Fruit fly (Drosophila melanogaster): ENCODE measurements around the gene CG10183.

Gene CG10183

dm6 chr3R:23612121-23612520 is 13.3 kb upstream of the CG10183 start (continued):
- TF ChIP-seq CG8089 (GFP tag; optimal IDR thresholded peaks at IDR 0.05) (no peak), Lim3 (GFP tag; IDR thresholded peaks at IDR 0.05) (no peak), chm (GFP tag; IDR thresholded peaks at IDR 0.05) (no peak), zen2 (GFP tag; IDR thresholded peaks at IDR 0.05; ENCODE audit: partially characterized antibody) (no peak), Bdp1 (GFP tag; optimal IDR thresholded peaks at IDR 0.05) (no peak), CG32772 (GFP tag; IDR thresholded peaks at IDR 0.05) (no peak), Ets97D (GFP tag; optimal IDR thresholded peaks at IDR 0.05) (no peak), CG2678 (tag; optimal IDR thresholded peaks at IDR 0.05) (peak; percentile 64), CG11247 (GFP tag; IDR thresholded peaks at IDR 0.05) (no peak), CG6654 (GFP tag; optimal IDR thresholded peaks at IDR 0.05) (no peak), CG12942 (GFP tag; optimal IDR thresholded peaks at IDR 0.05) (no peak), repo (GFP tag; optimal IDR thresholded peaks at IDR 0.05) (no peak), CG4730 (GFP tag; IDR thresholded peaks at IDR 0.05) (no peak), schlank (tag; optimal IDR thresholded peaks at IDR 0.05) (no peak), CG15601 (tag; optimal IDR thresholded peaks at IDR 0.05) (no peak), MESR4 (GFP tag; optimal IDR thresholded peaks at IDR 0.05) (no peak), CG2116 (GFP tag; optimal IDR thresholded peaks at IDR 0.05) (no peak), CG2199 (GFP tag; IDR thresholded peaks at IDR 0.05) (no peak), CG4854 (GFP tag; optimal IDR thresholded peaks at IDR 0.05) (no peak), ash1 (GFP tag; optimal IDR thresholded peaks at IDR 0.05) (no peak), chif (GFP tag; optimal IDR thresholded peaks at IDR 0.05) (no peak), B-H1 (GFP tag; IDR thresholded peaks at IDR 0.05) (no peak), toy (GFP tag; IDR thresholded peaks at IDR 0.05) (no peak), oc (tag; optimal IDR thresholded peaks at IDR 0.05) (no peak), Fer2 (tag; optimal IDR thresholded peaks at IDR 0.05) (no peak), Drgx (GFP tag; IDR thresholded peaks at IDR 0.05) (no peak), CG11695 (GFP tag; IDR thresholded peaks at IDR 0.05) (no peak), crp (GFP tag; optimal IDR thresholded peaks at IDR 0.05) (no peak), D19B (GFP tag; optimal IDR thresholded peaks at IDR 0.05) (peak; percentile 67), CG33213 (GFP tag; optimal IDR thresholded peaks at IDR 0.05) (no peak), bsh (GFP tag; optimal IDR thresholded peaks at IDR 0.05) (no peak), gce (GFP tag; IDR thresholded peaks at IDR 0.05) (no peak), dimm (GFP tag; IDR thresholded peaks at IDR 0.05) (no peak), CTCF (GFP tag; optimal IDR thresholded peaks at IDR 0.05) (no peak), CG33557 (GFP tag; optimal IDR thresholded peaks at IDR 0.05) (no peak), h (optimal IDR thresholded peaks at IDR 0.05) (no peak), dati (GFP tag; IDR thresholded peaks at IDR 0.05) (no peak), zen (tag; optimal IDR thresholded peaks at IDR 0.05) (no peak), BtbVII (GFP tag; optimal IDR thresholded peaks at IDR 0.05) (peak; percentile 22), CG4404 (GFP tag; IDR thresholded peaks at IDR 0.05) (no peak), eyg (GFP tag; optimal IDR thresholded peaks at IDR 0.05) (no peak), CG7357 (GFP tag; IDR thresholded peaks at IDR 0.05) (no peak), CG2120 (GFP tag; optimal IDR thresholded peaks at IDR 0.05) (peak; percentile 56), Nf-YB (GFP tag; optimal IDR thresholded peaks at IDR 0.05) (no peak), klu (GFP tag; IDR thresholded peaks at IDR 0.05) (no peak), otp (GFP tag; IDR thresholded peaks at IDR 0.05) (no peak), CG14050 (GFP tag; IDR thresholded peaks at IDR 0.05) (no peak), sima (GFP tag; optimal IDR thresholded peaks at IDR 0.05) (no peak), Usf (GFP tag; optimal IDR thresholded peaks at IDR 0.05) (no peak), Sry-δ (GFP tag; optimal IDR thresholded peaks at IDR 0.05) (no peak), nau (GFP tag; optimal IDR thresholded peaks at IDR 0.05) (no peak), vfl (GFP tag; optimal IDR thresholded peaks at IDR 0.05) (no peak), CG16813 (GFP tag; IDR thresholded peaks at IDR 0.05; ENCODE audit: partially characterized antibody) (no peak), ab (GFP tag; optimal IDR thresholded peaks at IDR 0.05) (no peak)

All from whole organism, embryonic.